Worm (Caenorhabditis elegans) whole organism, L1 larva: ENCODE data around the gene lec-12.
A peak's percentile ranks its signal among the peaks of the same experiment; 100 is the strongest.

ENCODE experiments used
- ceh-63 ChIP-seq: fragments of 200-800 bp; sonication (Bioruptor generic); optimal IDR thresholded peaks from 2 replicates; lab custom pipeline; 2018; ENCODE audit warnings: mild to moderate bottlenecking, missing genetic modification characterization, missing compliant biosample characterization
- ceh-90 ChIP-seq: sonication (generic microtip); optimal IDR thresholded peaks from 2 replicates; lab custom pipeline; 2016; ENCODE audit warnings: missing genetic modification characterization, missing compliant biosample characterization
- efl-1 ChIP-seq, 4 experiments: fragments of 150-350 bp; optimal IDR thresholded peaks in 3 of 4; peaks in 1 of 4; 1 replicate in 1 of 4; 2 replicates in 3 of 4; lab custom pipeline; 2014; ENCODE audit warnings: missing biosample characterization in 2 of 4, missing genetic modification characterization in 2 of 4, missing genetic modification reagents in 2 of 4
- egl-27 ChIP-seq, 2 experiments: fragments of 150-350 bp in 1 of 2; sonication (generic microtip); optimal IDR thresholded peaks; 3 replicates each; lab custom pipeline; 2017 to 2018; ENCODE audit warnings: missing biosample characterization in 2 of 2, missing genetic modification characterization in 2 of 2, missing genetic modification reagents in 2 of 2
- elt-3 ChIP-seq, 6 experiments: fragments of 150-350 bp in 1 of 6; sonication (generic microtip); optimal IDR thresholded peaks; 2 replicates each; lab custom pipeline; 2017 to 2018; ENCODE audit warnings: missing biosample characterization in 6 of 6, missing genetic modification characterization in 6 of 6, inconsistent platforms in 1 of 6
- isw-1 ChIP-seq: fragments of 200-800 bp; sonication (Bioruptor generic); IDR thresholded peaks from 2 replicates; pipeline ENCODE4 v1.3.6; 2022; ENCODE audit warnings: missing genetic modification characterization, missing compliant biosample characterization
- lin-13 ChIP-seq: fragments of 150-350 bp; optimal IDR thresholded peaks from 2 replicates; lab custom pipeline; 2014; ENCODE audit warnings: missing biosample characterization, missing genetic modification reagents, missing genetic modification characterization
- lin-14 ChIP-seq: fragments of 200-800 bp; sonication (Bioruptor generic); optimal IDR thresholded peaks from 2 replicates; lab custom pipeline; 2018; ENCODE audit warnings: mild to moderate bottlenecking, missing genetic modification characterization, moderate library complexity, missing compliant biosample characterization
- lsy-2 ChIP-seq, 2 experiments: fragments of 150-350 bp; optimal IDR thresholded peaks; 2 replicates each; lab custom pipeline; 2014; ENCODE audit warnings: missing biosample characterization in 2 of 2, missing genetic modification characterization in 2 of 2
- mab-9 ChIP-seq: fragments of 200-800 bp; sonication (Bioruptor generic); IDR thresholded peaks from 2 replicates; pipeline ENCODE4 v1.3.6; 2022; ENCODE audit warnings: missing genetic modification reagents, missing genetic modification characterization, missing compliant biosample characterization
- nhr-84 ChIP-seq: sonication (generic microtip); optimal IDR thresholded peaks from 2 replicates; lab custom pipeline; 2017; ENCODE audit warnings: missing biosample characterization, missing genetic modification characterization
- pqm-1 ChIP-seq: sonication (generic microtip); optimal IDR thresholded peaks from 3 replicates; lab custom pipeline; 2017; ENCODE audit warnings: missing biosample characterization, missing genetic modification characterization
- sox-4 ChIP-seq: sonication (generic microtip); optimal IDR thresholded peaks from 2 replicates; lab custom pipeline; 2016; ENCODE audit warnings: missing genetic modification characterization, missing compliant biosample characterization

- TF ChIP-seq efl-1 (optimal IDR thresholded peaks at IDR 0.05; lab: Kevin White, UChicago) (peak; percentile 76 to 81), efl-1 (GFP tag; optimal IDR thresholded peaks at IDR 0.05 in 1 of 2; lab: Kevin White, UChicago) (peak; percentile 74 to 96), lsy-2 (tag; optimal IDR thresholded peaks at IDR 0.05; lab: Kevin White, UChicago) (peak; percentile 15 to 56), egl-27 (tag; optimal IDR thresholded peaks at IDR 0.05; lab: Kevin White, UChicago) (no peak), isw-1 (GFP tag; lab: Robert Waterston, UW) (peak; percentile 9), ceh-63 (no peak), elt-3 (tag; optimal IDR thresholded peaks at IDR 0.05; lab: Kevin White, UChicago) (peak in 1 of 6 experiments; percentile 32), mab-9 (no peak), pqm-1 (tag; lab: Kevin White, UChicago) (no peak), lin-14 (no peak), sox-4 (no peak), lin-13 (GFP tag; lab: Kevin White, UChicago) (no peak), ceh-90 (tag; lab: Kevin White, UChicago) (no peak), nhr-84 (tag; lab: Kevin White, UChicago) (no peak)
Measured at ce11 chrV:185694-186217, 18.4 kb upstream of the lec-12 start, which contains the start of gene arid-1.
